Fruit fly (Drosophila melanogaster) whole organism, wandering third instar larva: ENCODE data around the gene Cpr67B.

Experiments used
- Abd-B ChIP-seq: fragments of >200 bp; optimal IDR thresholded peaks from 2 replicates; lab custom pipeline; 2017; ENCODE audit warnings: missing biosample characterization, missing genetic modification characterization
- CG32264 ChIP-seq: fragments of 200-800 bp; sonication (Bioruptor generic); optimal IDR thresholded peaks from 2 replicates; lab custom pipeline; 2016; ENCODE audit warnings: missing biosample characterization, missing genetic modification characterization
- CG9705 ChIP-seq: fragments of 200-800 bp; sonication (Bioruptor generic); optimal IDR thresholded peaks from 2 replicates; lab custom pipeline; 2018; ENCODE audit warnings: missing biosample characterization, mild to moderate bottlenecking, missing genetic modification characterization
- CrebA ChIP-seq: fragments of 200-800 bp; sonication (Bioruptor generic); optimal IDR thresholded peaks from 2 replicates; lab custom pipeline; 2016; ENCODE audit warnings: missing biosample characterization, mild to moderate bottlenecking, missing genetic modification characterization, borderline replicate concordance
- Dfd ChIP-seq: fragments of >200 bp; optimal IDR thresholded peaks from 2 replicates; lab custom pipeline; 2017; ENCODE audit warnings: missing biosample characterization, missing genetic modification characterization
- Dif ChIP-seq: fragments of 200-275, 200-300 bp; sonication (Bioruptor generic); optimal IDR thresholded peaks from 2 replicates; lab custom pipeline; 2018; ENCODE audit warnings: missing biosample characterization, missing genetic modification characterization; ENCODE audit not compliant: partially characterized antibody
- GATAd ChIP-seq: sonication (Bioruptor generic); optimal IDR thresholded peaks from 2 replicates; lab custom pipeline; 2016; ENCODE audit warnings: missing biosample characterization, missing genetic modification characterization
- HLH106 ChIP-seq: fragments of 200-800 bp; optimal IDR thresholded peaks from 3 replicates; lab custom pipeline; 2019; ENCODE audit warnings: missing biosample characterization, mild to moderate bottlenecking, missing genetic modification characterization, moderate library complexity
- Hnf4 ChIP-seq: fragments of 200-800 bp; sonication (Bioruptor generic); optimal IDR thresholded peaks from 2 replicates; lab custom pipeline; 2016; ENCODE audit warnings: missing biosample characterization, mild to moderate bottlenecking, missing genetic modification characterization
- Hr78 ChIP-seq: fragments of >200 bp; optimal IDR thresholded peaks from 2 replicates; lab custom pipeline; 2017; ENCODE audit warnings: missing biosample characterization, missing genetic modification characterization
- Hr83 ChIP-seq: fragments of 200-300 bp; sonication (Bioruptor generic); optimal IDR thresholded peaks from 2 replicates; lab custom pipeline; 2016; ENCODE audit warnings: missing biosample characterization, mild to moderate bottlenecking, missing genetic modification characterization, moderate library complexity; ENCODE audit not compliant: poor library complexity, severe bottlenecking
- Jra ChIP-seq: sonication (Bioruptor generic); optimal IDR thresholded peaks from 2 replicates; lab custom pipeline; 2016; ENCODE audit warnings: missing biosample characterization, missing genetic modification characterization
- Mio ChIP-seq: sonication (Bioruptor generic); optimal IDR thresholded peaks from 2 replicates; lab custom pipeline; 2016; ENCODE audit warnings: missing biosample characterization, missing genetic modification characterization
- Myc ChIP-seq: fragments of >200 bp; optimal IDR thresholded peaks from 2 replicates; lab custom pipeline; 2017
- N ChIP-seq: fragments of >200 bp; optimal IDR thresholded peaks from 2 replicates; lab custom pipeline; 2018; ENCODE audit warnings: missing biosample characterization, missing external identifiers, missing genetic modification characterization
- OdsH ChIP-seq: fragments of 200-800 bp; sonication (Bioruptor generic); optimal IDR thresholded peaks from 2 replicates; lab custom pipeline; 2016; ENCODE audit warnings: missing biosample characterization, mild to moderate bottlenecking, missing genetic modification characterization
- Rel ChIP-seq, 2 experiments: fragments of 200-800 bp; sonication (Bioruptor generic) in 1 of 2; optimal IDR thresholded peaks; 2 replicates in 1 of 2; 3 replicates in 1 of 2; lab custom pipeline; 2016 to 2019; ENCODE audit warnings: mild to moderate bottlenecking in 2 of 2, missing biosample characterization in 2 of 2, missing genetic modification characterization in 2 of 2, moderate library complexity in 1 of 2
- Sp1 ChIP-seq: fragments of 200-800 bp; sonication (Bioruptor generic); optimal IDR thresholded peaks from 3 replicates; lab custom pipeline; 2019; ENCODE audit warnings: missing biosample characterization, mild to moderate bottlenecking, missing genetic modification characterization, moderate library complexity
- Vsx2 ChIP-seq: fragments of 200-300, 225-300 bp; sonication (Bioruptor generic); optimal IDR thresholded peaks from 2 replicates; lab custom pipeline; 2018; ENCODE audit warnings: missing biosample characterization, missing genetic modification characterization; ENCODE audit not compliant: partially characterized antibody
- br ChIP-seq: fragments of 200-800 bp; sonication (Bioruptor generic); optimal IDR thresholded peaks from 2 replicates; lab custom pipeline; 2016; ENCODE audit warnings: missing biosample characterization, missing genetic modification characterization
- brk ChIP-seq: fragments of 200-800 bp; sonication (Bioruptor generic); optimal IDR thresholded peaks from 2 replicates; lab custom pipeline; 2016; ENCODE audit warnings: missing biosample characterization, mild to moderate bottlenecking, missing genetic modification characterization
- dl ChIP-seq, 2 experiments: fragments of 175-275, 200-275 bp in 1 of 2; fragments of 200-275 bp in 1 of 2; sonication (Bioruptor generic); optimal IDR thresholded peaks; lab custom pipeline; 2018; ENCODE audit warnings: mild to moderate bottlenecking in 2 of 2, missing biosample characterization in 2 of 2, missing genetic modification characterization in 2 of 2, moderate library complexity in 2 of 2; ENCODE audit not compliant: partially characterized antibody in 2 of 2, insufficient read depth in 1 of 2
- dmrt93B ChIP-seq: fragments of 200-800 bp; sonication (Bioruptor generic); optimal IDR thresholded peaks from 2 replicates; lab custom pipeline; 2018; ENCODE audit warnings: missing biosample characterization, mild to moderate bottlenecking, missing genetic modification characterization
- dsf ChIP-seq: sonication (Bioruptor generic); optimal IDR thresholded peaks from 2 replicates; lab custom pipeline; 2016; ENCODE audit warnings: missing biosample characterization, missing genetic modification characterization, borderline replicate concordance
- ey ChIP-seq: fragments of 200-800 bp; sonication (Bioruptor generic); optimal IDR thresholded peaks from 2 replicates; lab custom pipeline; 2016; ENCODE audit warnings: missing biosample characterization, missing genetic modification characterization
- foxo ChIP-seq, 2 experiments: fragments of 200-800 bp; sonication (Bioruptor generic); optimal IDR thresholded peaks; 2 replicates in 1 of 2; 3 replicates in 1 of 2; lab custom pipeline; 2016 to 2017; ENCODE audit warnings: missing biosample characterization in 2 of 2, missing genetic modification characterization in 2 of 2
- fru ChIP-seq: fragments of 200-800 bp; sonication (Bioruptor generic); optimal IDR thresholded peaks from 3 replicates; lab custom pipeline; 2016; ENCODE audit warnings: missing biosample characterization, mild to moderate bottlenecking, missing genetic modification characterization
- h ChIP-seq: fragments of 200-800 bp; sonication (Bioruptor generic); optimal IDR thresholded peaks from 3 replicates; lab custom pipeline; 2016; ENCODE audit warnings: missing biosample characterization, mild to moderate bottlenecking, missing genetic modification characterization
- jim ChIP-seq: fragments of 175-275, 200-325 bp; sonication (Bioruptor generic); optimal IDR thresholded peaks from 2 replicates; lab custom pipeline; 2016; ENCODE audit warnings: missing biosample characterization, mild to moderate bottlenecking, missing genetic modification characterization
- lola ChIP-seq: fragments of >200 bp; optimal IDR thresholded peaks from 2 replicates; lab custom pipeline; 2017; ENCODE audit warnings: missing biosample characterization, missing genetic modification characterization
- pan ChIP-seq: fragments of >200 bp; optimal IDR thresholded peaks from 2 replicates; lab custom pipeline; 2017
- psq ChIP-seq: fragments of 200-800 bp; sonication (Bioruptor generic); optimal IDR thresholded peaks from 3 replicates; lab custom pipeline; 2017; ENCODE audit warnings: missing biosample characterization, mild to moderate bottlenecking, missing genetic modification characterization, moderate library complexity
- rgr ChIP-seq: fragments of 200-800 bp; sonication (Bioruptor generic); optimal IDR thresholded peaks from 3 replicates; lab custom pipeline; 2016; ENCODE audit warnings: missing biosample characterization, mild to moderate bottlenecking, missing genetic modification characterization
- sage ChIP-seq: fragments of 200-800 bp; sonication (Bioruptor generic); optimal IDR thresholded peaks from 2 replicates; lab custom pipeline; 2016; ENCODE audit warnings: missing biosample characterization, mild to moderate bottlenecking, missing genetic modification characterization
- sv ChIP-seq: fragments of 200-800 bp; sonication (Bioruptor generic); optimal IDR thresholded peaks from 3 replicates; lab custom pipeline; 2016; ENCODE audit warnings: missing biosample characterization, missing genetic modification characterization
- usp ChIP-seq: fragments of >200 bp; optimal IDR thresholded peaks from 2 replicates; lab custom pipeline; 2017; ENCODE audit warnings: missing biosample characterization, missing genetic modification characterization

Cpr67B gene

DNA sequence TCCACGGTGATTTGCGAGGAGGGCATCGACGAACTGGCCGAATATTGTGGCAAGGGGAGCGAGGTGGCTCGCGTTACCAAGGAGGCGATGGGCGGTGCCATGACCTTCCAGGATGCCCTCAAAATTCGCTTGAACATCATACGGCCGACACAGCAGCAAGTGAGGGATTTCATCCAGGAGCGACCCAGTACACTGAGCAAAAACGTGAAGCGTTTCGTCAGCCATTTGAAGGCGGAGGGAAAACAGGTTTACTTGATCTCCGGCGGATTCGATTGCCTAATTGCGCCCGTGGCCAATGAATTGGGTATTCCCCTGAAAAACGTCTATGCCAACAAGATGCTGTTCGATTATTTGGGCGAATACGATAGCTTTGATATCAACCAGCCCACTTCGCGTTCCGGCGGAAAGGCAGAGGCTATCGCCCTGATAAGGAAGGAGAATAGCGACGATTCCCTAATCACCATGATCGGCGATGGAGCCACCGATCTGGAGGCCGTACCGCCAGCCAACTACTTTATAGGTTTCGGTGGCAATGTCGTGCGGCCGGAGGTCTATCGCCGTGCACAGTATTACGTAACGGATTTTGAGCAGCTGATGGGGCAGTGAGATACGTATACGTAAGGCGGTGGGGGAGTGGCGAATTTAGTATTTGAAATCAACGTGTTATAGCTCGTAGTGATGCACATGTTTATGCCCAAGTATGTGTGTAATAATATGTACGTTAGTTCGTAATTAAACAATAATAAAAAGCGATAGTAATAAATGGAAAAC lies 19.3 kb downstream of the Cpr67B start:
- no peak for TF ChIP-seq dsf (GFP tag; lab: Kevin White, UChicago)
- no peak for TF ChIP-seq Rel (GFP tag; optimal IDR thresholded peaks at IDR 0.05; lab: Kevin White, UChicago)
- peak; percentile 76 for TF ChIP-seq Rel (tag; optimal IDR thresholded peaks at IDR 0.05; lab: Kevin White, UChicago)
- no peak for TF ChIP-seq br (GFP tag; lab: Kevin White, UChicago)
- no peak for TF ChIP-seq rgr
- TF ChIP-seq Jra (GFP tag; lab: Kevin White, UChicago): no peak

dm6 chr3L:9424528-9424911 lies 19.9 kb downstream of the Cpr67B start:
- peak; percentile 4 for TF ChIP-seq Sp1 (GFP tag; lab: Kevin White, UChicago)
- TF ChIP-seq brk (GFP tag; lab: Kevin White, UChicago): peak; percentile 62
- peak; percentile 8 for TF ChIP-seq OdsH (GFP tag; lab: Kevin White, UChicago)
- no peak for TF ChIP-seq fru (GFP tag; lab: Kevin White, UChicago)
- TF ChIP-seq lola (GFP tag; lab: Kevin White, UChicago): no peak
- peak in 1 of 2 experiments; percentile 14 for TF ChIP-seq foxo (GFP tag; optimal IDR thresholded peaks at IDR 0.05; lab: Kevin White, UChicago)
- TF ChIP-seq sage (GFP tag; lab: Kevin White, UChicago): peak; percentile 8

- TF ChIP-seq sage (GFP tag; lab: Kevin White, UChicago): no peak
- no peak for TF ChIP-seq Vsx2 (GFP tag; lab: Kevin White, UChicago)
- no peak for TF ChIP-seq Dfd (GFP tag; lab: Kevin White, UChicago)
- no peak for TF ChIP-seq Hr83 (GFP tag; lab: Kevin White, UChicago)
- no peak for TF ChIP-seq ey
- no peak for TF ChIP-seq Dif (GFP tag; lab: Kevin White, UChicago)
- no peak for TF ChIP-seq pan (lab: Kevin White, UChicago)
- no peak for TF ChIP-seq Hnf4 (GFP tag; lab: Kevin White, UChicago)
- TF ChIP-seq fru (GFP tag; lab: Kevin White, UChicago): no peak
- no peak for TF ChIP-seq CG32264
- no peak for TF ChIP-seq usp (GFP tag; lab: Kevin White, UChicago)
- TF ChIP-seq Hr78 (GFP tag; lab: Kevin White, UChicago): no peak
- TF ChIP-seq Sp1 (GFP tag; lab: Kevin White, UChicago): no peak
- TF ChIP-seq Mio: no peak
- no peak for TF ChIP-seq Abd-B (GFP tag; lab: Kevin White, UChicago)
- no peak for TF ChIP-seq foxo (GFP tag; optimal IDR thresholded peaks at IDR 0.05; lab: Kevin White, UChicago)
- TF ChIP-seq lola (GFP tag; lab: Kevin White, UChicago): no peak
These were observed 21.2 kb downstream of the Cpr67B start for dm6 chr3L:9425838-9426237.

- TF ChIP-seq br (GFP tag; lab: Kevin White, UChicago) (peak; percentile 99), dsf (GFP tag; lab: Kevin White, UChicago) (peak; percentile 97), fru (GFP tag; lab: Kevin White, UChicago) (peak; percentile 99), GATAd (peak; percentile 97), N (GFP tag; lab: Kevin White, UChicago) (no peak), ey (peak; percentile 99), sv (peak; percentile 99), CrebA (GFP tag; lab: Kevin White, UChicago) (no peak), pan (lab: Kevin White, UChicago) (no peak), psq (GFP tag; lab: Kevin White, UChicago) (peak; percentile 97), CG32264 (peak; percentile 97), Rel (GFP tag; optimal IDR thresholded peaks at IDR 0.05; lab: Kevin White, UChicago) (peak; percentile 50), Rel (tag; optimal IDR thresholded peaks at IDR 0.05; lab: Kevin White, UChicago) (peak; percentile 91), jim (peak; percentile 94), CG9705 (GFP tag; lab: Kevin White, UChicago) (peak; percentile 99), OdsH (GFP tag; lab: Kevin White, UChicago) (peak; percentile 99), Sp1 (GFP tag; lab: Kevin White, UChicago) (peak; percentile 98), Abd-B (GFP tag; lab: Kevin White, UChicago) (no peak), foxo (GFP tag; optimal IDR thresholded peaks at IDR 0.05; lab: Kevin White, UChicago) (peak; percentile 91 to 99), Jra (GFP tag; lab: Kevin White, UChicago) (peak; percentile 98), Mio (peak; percentile 94), h (GFP tag; lab: Kevin White, UChicago) (peak; percentile 99), lola (GFP tag; lab: Kevin White, UChicago) (no peak), dmrt93B (peak; percentile 100), dl (GFP tag; optimal IDR thresholded peaks at IDR 0.05; lab: Kevin White, UChicago; ENCODE audit: insufficient read depth in 1 of 2, partially characterized antibody in 2 of 2) (no peak), HLH106 (tag; lab: Kevin White, UChicago) (peak; percentile 99), Dif (GFP tag; lab: Kevin White, UChicago) (no peak), Myc (lab: Kevin White, UChicago) (peak; percentile 20), brk (GFP tag; lab: Kevin White, UChicago) (peak; percentile 93), rgr (peak; percentile 99), Hnf4 (GFP tag; lab: Kevin White, UChicago) (peak; percentile 99), Hr83 (GFP tag; lab: Kevin White, UChicago) (peak; percentile 98), Dfd (GFP tag; lab: Kevin White, UChicago) (peak; percentile 97), usp (GFP tag; lab: Kevin White, UChicago) (peak; percentile 11), sage (GFP tag; lab: Kevin White, UChicago) (peak; percentile 91)
These were observed 22.2 kb downstream of the Cpr67B start, which contains the start of the genes Atat and Shc for dm6 chr3L:9426656-9427294. Atat (minus strand) TSS chr3L:9426758. Shc (plus strand) TSS chr3L:9427010.
